Fruit fly (Drosophila melanogaster) whole organism, embryonic: ENCODE measurements around the gene CG15431.

Experiments used
- ATbp ChIP-seq: fragments of 200-800 bp; sonication (Bioruptor generic); optimal IDR thresholded peaks from 2 replicates; lab custom pipeline; 2017; ENCODE audit warnings: missing biosample characterization, mild to moderate bottlenecking, missing genetic modification characterization, missing genetic modification reagents
- Ada2b ChIP-seq: fragments of 200-800 bp; sonication (Bioruptor generic); IDR thresholded peaks from 2 replicates; pipeline ENCODE4 v1.3.6; 2022; ENCODE audit warnings: missing biosample characterization, missing genetic modification characterization
- Awh ChIP-seq: fragments of 200-800 bp; sonication (Bioruptor generic); IDR thresholded peaks from 2 replicates; pipeline ENCODE4, ENCODE4 v1.3.6; 2022; ENCODE audit warnings: missing biosample characterization, missing genetic modification characterization
- Bdp1 ChIP-seq: fragments of 200-800 bp; sonication (Bioruptor generic); optimal IDR thresholded peaks from 3 replicates; lab custom pipeline; 2016; ENCODE audit warnings: missing biosample characterization, missing genetic modification characterization
- CG10565 ChIP-seq: fragments of 200-800 bp; sonication (Bioruptor generic); optimal IDR thresholded peaks from 3 replicates; lab custom pipeline; 2016; ENCODE audit warnings: missing biosample characterization, mild to moderate bottlenecking, missing genetic modification characterization
- CG11504 ChIP-seq: fragments of 200-800 bp; sonication (Bioruptor generic); optimal IDR thresholded peaks from 3 replicates; lab custom pipeline; 2019; ENCODE audit warnings: missing biosample characterization, mild to moderate bottlenecking, missing genetic modification characterization, moderate library complexity
- CG12104 ChIP-seq: fragments of 200-800 bp; sonication (Bioruptor generic); optimal IDR thresholded peaks from 3 replicates; lab custom pipeline; 2016; ENCODE audit warnings: missing biosample characterization, missing genetic modification characterization
- CG12236 ChIP-seq: fragments of 200-800 bp; sonication (Bioruptor generic); optimal IDR thresholded peaks from 2 replicates; lab custom pipeline; 2016; ENCODE audit warnings: missing biosample characterization, missing genetic modification characterization
- CG12299 ChIP-seq: fragments of 200-800 bp; sonication (Bioruptor generic); optimal IDR thresholded peaks from 2 replicates; lab custom pipeline; 2018; ENCODE audit warnings: missing biosample characterization, mild to moderate bottlenecking, missing genetic modification characterization
- CG12659 ChIP-seq: fragments of 200-800 bp; sonication (Bioruptor generic); optimal IDR thresholded peaks from 3 replicates; lab custom pipeline; 2017; ENCODE audit warnings: mild to moderate bottlenecking, missing biosample characterization, missing genetic modification reagents, missing genetic modification characterization
- CG13624 ChIP-seq: fragments of 200-800 bp; sonication (Bioruptor generic); optimal IDR thresholded peaks from 2 replicates; lab custom pipeline; 2016; ENCODE audit warnings: missing biosample characterization, missing genetic modification characterization
- CG15479 ChIP-seq: fragments of 200-800 bp; sonication (Bioruptor generic); optimal IDR thresholded peaks from 3 replicates; lab custom pipeline; 2019; ENCODE audit warnings: missing biosample characterization, mild to moderate bottlenecking, missing genetic modification characterization, moderate library complexity
- CG17359 ChIP-seq: fragments of 200-800 bp; sonication (Bioruptor generic); optimal IDR thresholded peaks from 3 replicates; lab custom pipeline; 2018; ENCODE audit warnings: missing biosample characterization, mild to moderate bottlenecking, missing genetic modification characterization, moderate library complexity
- CG17568 ChIP-seq: fragments of 200-800 bp; sonication (Bioruptor generic); optimal IDR thresholded peaks from 2 replicates; lab custom pipeline; 2018; ENCODE audit warnings: missing biosample characterization, mild to moderate bottlenecking, missing genetic modification characterization, moderate library complexity
- CG1792 ChIP-seq: fragments of 200-800 bp; sonication (Bioruptor generic); optimal IDR thresholded peaks from 2 replicates; lab custom pipeline; 2016; ENCODE audit warnings: missing biosample characterization, missing genetic modification characterization
- CG2120 ChIP-seq: fragments of 200-800 bp; sonication (Bioruptor generic); optimal IDR thresholded peaks from 3 replicates; lab custom pipeline; 2016; ENCODE audit warnings: missing biosample characterization, missing genetic modification characterization
- CG2889 ChIP-seq: fragments of 200-800 bp; sonication (Bioruptor generic); IDR thresholded peaks from 3 replicates; pipeline ENCODE4 v1.3.6; 2022; ENCODE audit warnings: missing biosample characterization, missing genetic modification characterization
- CG4820 ChIP-seq: fragments of 200-800 bp; sonication (Bioruptor generic); optimal IDR thresholded peaks from 3 replicates; lab custom pipeline; 2016; ENCODE audit warnings: missing biosample characterization, missing genetic modification characterization
- CG5180 ChIP-seq: fragments of 200-800 bp; sonication (Bioruptor generic); optimal IDR thresholded peaks from 3 replicates; lab custom pipeline; 2017; ENCODE audit warnings: missing biosample characterization, missing genetic modification characterization, mild to moderate bottlenecking, moderate library complexity, missing genetic modification reagents
- CG5245 ChIP-seq: fragments of 200-800 bp; sonication (Bioruptor generic); optimal IDR thresholded peaks from 3 replicates; lab custom pipeline; 2016; ENCODE audit warnings: missing biosample characterization, missing genetic modification characterization
- CG6683 ChIP-seq: fragments of 200-800 bp; sonication (Bioruptor generic); optimal IDR thresholded peaks from 2 replicates; lab custom pipeline; 2017; ENCODE audit warnings: missing biosample characterization, mild to moderate bottlenecking, missing genetic modification characterization, missing genetic modification reagents
- CG6689 ChIP-seq: fragments of 200-800 bp; sonication (Bioruptor generic); IDR thresholded peaks from 2 replicates; pipeline ENCODE4 v1.3.6; 2022; ENCODE audit warnings: missing biosample characterization, missing genetic modification characterization
- CG7987 ChIP-seq: fragments of 200-800 bp; sonication (Bioruptor generic); optimal IDR thresholded peaks from 2 replicates; lab custom pipeline; 2018; ENCODE audit warnings: missing biosample characterization, mild to moderate bottlenecking, missing genetic modification characterization, moderate library complexity
- CG8359 ChIP-seq: fragments of 200-800 bp; sonication (Bioruptor generic); optimal IDR thresholded peaks from 2 replicates; lab custom pipeline; 2017; ENCODE audit warnings: missing biosample characterization, mild to moderate bottlenecking, missing genetic modification characterization, borderline replicate concordance
- CG8765 ChIP-seq: fragments of 200-800 bp; sonication (Bioruptor generic); IDR thresholded peaks from 2 replicates; pipeline ENCODE4 v1.3.6; 2022; ENCODE audit warnings: missing biosample characterization, missing genetic modification characterization
- CG9215 ChIP-seq: fragments of 200-800 bp; sonication (Bioruptor generic); IDR thresholded peaks from 2 replicates; pipeline ENCODE4 v1.3.6; 2022; ENCODE audit warnings: missing biosample characterization, missing genetic modification characterization
- Dbx ChIP-seq: fragments of 200-800 bp; sonication (Bioruptor generic); IDR thresholded peaks from 3 replicates; pipeline ENCODE4 v1.3.6; 2022; ENCODE audit warnings: missing biosample characterization, missing genetic modification characterization
- Dip2 ChIP-seq: fragments of 200-800 bp; sonication (Bioruptor generic); IDR thresholded peaks from 2 replicates; pipeline ENCODE4 v1.3.6; 2022; ENCODE audit warnings: missing biosample characterization, missing genetic modification characterization
- Drgx ChIP-seq: fragments of 200-800 bp; sonication (Bioruptor generic); IDR thresholded peaks from 2 replicates; pipeline ENCODE4 v1.3.6; 2022; ENCODE audit warnings: missing biosample characterization, missing genetic modification characterization
- Eip74EF ChIP-seq, 2 experiments: fragments of 200-800 bp in 1 of 2; fragments of >200 bp in 1 of 2; sonication (Bioruptor generic) in 1 of 2; optimal IDR thresholded peaks; 2 replicates each; lab custom pipeline; 2017 to 2019; ENCODE audit warnings: missing biosample characterization in 2 of 2, missing genetic modification characterization in 2 of 2, mild to moderate bottlenecking in 1 of 2, moderate library complexity in 1 of 2
- Gsc ChIP-seq: fragments of 200-800 bp; sonication (Bioruptor generic); IDR thresholded peaks from 2 replicates; pipeline ENCODE4 v1.3.6; 2022; ENCODE audit warnings: missing biosample characterization, missing genetic modification characterization
- HHEX ChIP-seq: fragments of 200-800 bp; sonication (Bioruptor generic); optimal IDR thresholded peaks from 3 replicates; lab custom pipeline; 2017; ENCODE audit warnings: missing biosample characterization, mild to moderate bottlenecking, missing genetic modification characterization, missing genetic modification reagents
- HLHmδ ChIP-seq: fragments of 200-800 bp; sonication (Bioruptor generic); optimal IDR thresholded peaks from 2 replicates; lab custom pipeline; 2018; ENCODE audit warnings: missing biosample characterization, mild to moderate bottlenecking, missing genetic modification characterization, moderate library complexity
- Hand ChIP-seq: fragments of 200-800 bp; sonication (Bioruptor generic); optimal IDR thresholded peaks from 2 replicates; lab custom pipeline; 2017; ENCODE audit warnings: mild to moderate bottlenecking, missing biosample characterization, missing genetic modification reagents, missing genetic modification characterization
- Med ChIP-seq: fragments of 200-800 bp; sonication (Bioruptor generic); peaks from one replicate; lab custom pipeline; 2016; ENCODE audit warnings: missing biosample characterization, missing genetic modification characterization, mild to moderate bottlenecking, inconsistent platforms, moderate library complexity
- NC2α ChIP-seq: fragments of 200-800 bp; sonication (Bioruptor generic); optimal IDR thresholded peaks from 2 replicates; lab custom pipeline; 2016; ENCODE audit warnings: missing biosample characterization, missing genetic modification characterization
- NK7.1 ChIP-seq: fragments of 200-800 bp; sonication (Bioruptor generic); optimal IDR thresholded peaks from 3 replicates; lab custom pipeline; 2016; ENCODE audit warnings: missing biosample characterization, missing genetic modification characterization
- Optix ChIP-seq: fragments of 200-800 bp; sonication (Bioruptor generic); IDR thresholded peaks from 3 replicates; pipeline ENCODE4 v1.3.6; 2022; ENCODE audit warnings: missing biosample characterization, missing genetic modification characterization
- Trl ChIP-seq, 3 experiments: fragments of >200 bp in 2 of 3; fragments of 200-800 bp in 1 of 3; sonication (Bioruptor generic) in 1 of 3; optimal IDR thresholded peaks; 2 replicates in 1 of 3; 3 replicates in 2 of 3; lab custom pipeline; 2016 to 2017; ENCODE audit warnings: missing biosample characterization in 1 of 3, missing genetic modification characterization in 1 of 3
- chn ChIP-seq: fragments of 200-800 bp; sonication (Bioruptor generic); optimal IDR thresholded peaks from 2 replicates; lab custom pipeline; 2016; ENCODE audit warnings: missing biosample characterization, missing genetic modification characterization
- eve ChIP-seq, 2 experiments: fragments of >200 bp; optimal IDR thresholded peaks; 2 replicates each; lab custom pipeline; 2017; ENCODE audit warnings: missing biosample characterization in 2 of 2, missing genetic modification characterization in 2 of 2
- grau ChIP-seq: fragments of 200-800 bp; optimal IDR thresholded peaks from 3 replicates; lab custom pipeline; 2019; ENCODE audit warnings: missing biosample characterization, mild to moderate bottlenecking, missing genetic modification characterization, moderate library complexity
- hth ChIP-seq: fragments of >200 bp; optimal IDR thresholded peaks from 2 replicates; lab custom pipeline; 2017; ENCODE audit warnings: inconsistent platforms
- jing ChIP-seq: fragments of 200-800 bp; sonication (Bioruptor generic); optimal IDR thresholded peaks from 2 replicates; lab custom pipeline; 2018; ENCODE audit warnings: missing biosample characterization, mild to moderate bottlenecking, missing genetic modification characterization
- luna ChIP-seq: fragments of 200-800 bp; sonication (Bioruptor generic); optimal IDR thresholded peaks from 2 replicates; lab custom pipeline; 2016; ENCODE audit warnings: missing biosample characterization, missing genetic modification characterization
- mld ChIP-seq: fragments of 200-800 bp; sonication (Bioruptor generic); IDR thresholded peaks from 3 replicates; pipeline ENCODE4 v1.3.6; 2022; ENCODE audit warnings: missing biosample characterization, missing genetic modification characterization; ENCODE audit not compliant: partially characterized antibody
- onecut ChIP-seq: fragments of 200-800 bp; sonication (Bioruptor generic); IDR thresholded peaks from 2 replicates; pipeline ENCODE4 v1.3.6; 2022; ENCODE audit warnings: missing biosample characterization, missing genetic modification characterization
- psq ChIP-seq: fragments of 200-800 bp; sonication (Bioruptor generic); optimal IDR thresholded peaks from 2 replicates; lab custom pipeline; 2017; ENCODE audit warnings: missing biosample characterization, missing genetic modification characterization
- schlank ChIP-seq: fragments of 200-800 bp; sonication (Bioruptor generic); optimal IDR thresholded peaks from 2 replicates; lab custom pipeline; 2018; ENCODE audit warnings: missing biosample characterization, mild to moderate bottlenecking, missing genetic modification characterization
- wor ChIP-seq: fragments of 200-800 bp; sonication (Bioruptor generic); IDR thresholded peaks from 2 replicates; pipeline ENCODE4 v1.3.6; 2022; ENCODE audit warnings: missing biosample characterization, missing genetic modification characterization

CG15431 gene

DNA sequence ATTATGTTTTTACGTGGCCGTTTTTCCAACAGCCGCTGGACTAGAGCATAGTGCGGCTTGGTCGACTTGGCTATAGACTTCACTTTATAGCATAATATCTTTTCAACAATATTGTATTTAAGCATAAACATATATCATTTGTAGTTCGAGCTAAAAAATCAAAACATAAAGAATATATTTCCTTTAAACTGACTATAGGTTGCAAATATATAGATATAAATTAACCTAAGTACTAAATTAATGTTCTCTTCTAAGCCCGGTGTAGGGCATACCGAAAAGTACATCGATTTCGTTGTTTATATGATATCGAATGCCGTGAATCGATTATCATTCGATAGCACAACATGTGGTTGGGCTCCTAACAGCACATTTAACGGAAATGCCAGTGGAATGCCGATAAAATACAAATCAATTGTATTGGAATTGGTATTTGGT is 7.5 kb upstream of the CG15431 start, which contains the start of gene MFS18 (continued):
- peak; percentile 84 for TF ChIP-seq CG10565 (GFP tag; lab: Kevin White, UChicago)
- no peak for TF ChIP-seq CG17568 (GFP tag; lab: Kevin White, UChicago)
- TF ChIP-seq chn (GFP tag; lab: Kevin White, UChicago), result peak; percentile 93
- peak; percentile 97 for TF ChIP-seq CG9215
- peak; percentile 97 for TF ChIP-seq Optix (GFP tag; lab: Robert Waterston, UW)
- peak; percentile 98 for TF ChIP-seq Ada2b
- TF ChIP-seq CG6683, result peak; percentile 97
- peak; percentile 86 for TF ChIP-seq CG5180
- peak; percentile 97 for TF ChIP-seq Gsc (GFP tag; lab: Robert Waterston, UW)
- TF ChIP-seq CG5245, result peak; percentile 96
- peak; percentile 97 for TF ChIP-seq CG2889 (GFP tag; lab: Robert Waterston, UW)
- TF ChIP-seq CG13624 (GFP tag; lab: Kevin White, UChicago), result peak; percentile 85
- TF ChIP-seq CG6689 (GFP tag; lab: Robert Waterston, UW), result peak; percentile 99
- peak; percentile 97 for TF ChIP-seq Med (GFP tag; lab: Kevin White, UChicago)
- TF ChIP-seq CG2120 (GFP tag; lab: Kevin White, UChicago), result peak; percentile 96
- TF ChIP-seq HLHmδ, result no peak
- peak; percentile 96 for TF ChIP-seq CG7987 (GFP tag; lab: Kevin White, UChicago)
- TF ChIP-seq Hand (GFP tag; lab: Kevin White, UChicago), result peak; percentile 89
- TF ChIP-seq CG8359 (GFP tag; lab: Kevin White, UChicago), result peak; percentile 94
- peak; percentile 31 for TF ChIP-seq CG12236 (GFP tag; lab: Kevin White, UChicago)
- peak; percentile 95 for TF ChIP-seq CG4820 (GFP tag; lab: Kevin White, UChicago)
- TF ChIP-seq grau (tag; lab: Kevin White, UChicago), result peak; percentile 91
- TF ChIP-seq NC2α, result peak; percentile 66
- peak; percentile 71; the same call in 1 of the 3 replicates for TF ChIP-seq mld (GFP tag; lab: Robert Waterston, UW)
- peak; percentile 93 for TF ChIP-seq ATbp
- TF ChIP-seq jing (GFP tag; lab: Kevin White, UChicago), result peak; percentile 99
- peak; percentile 94 for TF ChIP-seq CG11504 (tag; lab: Kevin White, UChicago)
- TF ChIP-seq NK7.1 (GFP tag; lab: Kevin White, UChicago), result peak; percentile 92
- TF ChIP-seq onecut (GFP tag; lab: Robert Waterston, UW), result peak; percentile 89
- peak; percentile 98 for TF ChIP-seq Dbx (GFP tag; lab: Robert Waterston, UW)
- peak in 1 of 2 experiments; percentile 94 for TF ChIP-seq Eip74EF (GFP tag; optimal IDR thresholded peaks at IDR 0.05; lab: Kevin White, UChicago)
- peak; percentile 92 for TF ChIP-seq CG12299 (tag; lab: Kevin White, UChicago)
- no peak for TF ChIP-seq hth (lab: Kevin White, UChicago)
- peak; percentile 91 for TF ChIP-seq psq (GFP tag; lab: Kevin White, UChicago)
- TF ChIP-seq wor (GFP tag; lab: Robert Waterston, UW), result peak; percentile 99
- TF ChIP-seq Bdp1, result peak; percentile 79
- TF ChIP-seq CG12659 (GFP tag; lab: Kevin White, UChicago), result peak; percentile 97
- TF ChIP-seq CG12104 (GFP tag; lab: Kevin White, UChicago), result peak; percentile 94
- TF ChIP-seq CG15479, result peak; percentile 2
- TF ChIP-seq HHEX (GFP tag; lab: Kevin White, UChicago), result peak; percentile 98
- TF ChIP-seq CG8765 (GFP tag; lab: Robert Waterston, UW), result peak; percentile 97
- TF ChIP-seq Dip2 (GFP tag; lab: Robert Waterston, UW), result peak; percentile 70
- peak; percentile 99 for TF ChIP-seq Drgx (GFP tag; lab: Robert Waterston, UW)
- TF ChIP-seq eve (GFP tag; optimal IDR thresholded peaks at IDR 0.05; lab: Kevin White, UChicago), result no peak
- TF ChIP-seq Trl (optimal IDR thresholded peaks at IDR 0.05; lab: Kevin White, UChicago), result no peak
- peak; percentile 79 for TF ChIP-seq Trl (GFP tag; optimal IDR thresholded peaks at IDR 0.05; lab: Kevin White, UChicago)
- peak; percentile 72 for TF ChIP-seq CG1792 (GFP tag; lab: Kevin White, UChicago)
- TF ChIP-seq Awh (GFP tag; lab: Robert Waterston, UW), result peak; percentile 99
- TF ChIP-seq schlank (tag; lab: Kevin White, UChicago), result peak; percentile 82
- peak; percentile 100 for TF ChIP-seq CG17359 (tag; lab: Kevin White, UChicago)
- TF ChIP-seq luna (GFP tag; lab: Kevin White, UChicago), result peak; percentile 73
